Worm (Caenorhabditis elegans): ENCODE results near the gene acr-18.

The acr-18 gene

DNA sequence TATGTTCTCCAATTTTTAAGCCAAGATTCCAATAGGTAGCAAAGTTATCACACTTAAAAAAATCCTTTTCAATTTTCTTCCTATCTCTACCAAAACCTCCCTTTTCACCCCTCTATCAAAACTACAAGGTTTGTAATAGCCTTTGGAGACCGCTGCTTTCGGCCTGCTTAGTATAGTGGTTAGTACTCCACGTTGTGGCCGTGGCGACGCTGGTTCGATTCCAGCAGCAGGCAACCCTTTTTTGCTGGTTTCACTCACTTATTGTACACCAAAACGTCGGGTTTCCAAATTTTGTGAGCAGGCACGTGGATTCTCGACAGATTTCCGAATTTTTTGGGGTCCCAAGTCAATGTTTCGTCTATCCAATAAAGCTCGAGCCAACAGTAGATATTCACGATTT, 5.1 kb downstream of the acr-18 start (continued):
- TF ChIP-seq tra-1 (GFP tag; IDR thresholded peaks at IDR 0.05) (0 out of 2 replicates have a peak, but pooled peaks have one; percentile 53), Y48G9A.11 (GFP tag; IDR thresholded peaks at IDR 0.05) (0 out of 2 replicates have a peak, but pooled peaks have one; percentile 37), ceh-20 (GFP tag; IDR thresholded peaks at IDR 0.05) (0 out of 2 replicates have a peak, but pooled peaks have one; percentile 10), ZK546.5 (tag; optimal IDR thresholded peaks at IDR 0.05) (no peak), ceh-44 (GFP tag; IDR thresholded peaks at IDR 0.05) (no peak), mes-2 (tag; optimal IDR thresholded peaks at IDR 0.05; ENCODE audit: poor library complexity, severe bottlenecking) (peak; percentile 68), hmg-1.1 (GFP tag; IDR thresholded peaks at IDR 0.05) (peak; percentile 54; the same call in 1 of the 2 replicates), tag-97 (GFP tag; IDR thresholded peaks at IDR 0.05) (no peak), ctbp-1 (GFP tag; IDR thresholded peaks at IDR 0.05) (peak; percentile 35; the same call in 1 of the 2 replicates), spr-3 (GFP tag; optimal IDR thresholded peaks at IDR 0.05) (no peak), sdz-12 (GFP tag; optimal IDR thresholded peaks at IDR 0.05) (no peak), unc-62 (GFP tag; optimal IDR thresholded peaks at IDR 0.05 in 1 of 2) (peak in 1 of 2 experiments; percentile 96), unc-62 (tag; optimal IDR thresholded peaks at IDR 0.05) (no peak), T26A8.4 (GFP tag; IDR thresholded peaks at IDR 0.05) (peak; percentile 56), madf-5 (GFP tag; IDR thresholded peaks at IDR 0.05) (no peak), nhr-76 (tag; optimal IDR thresholded peaks at IDR 0.05) (no peak), pha-4 (GFP tag; IDR thresholded peaks at IDR 0.05) (peak; percentile 39; the same call in 1 of the 2 replicates), pha-4 (tag; optimal IDR thresholded peaks at IDR 0.05) (no peak), php-3 (GFP tag; IDR thresholded peaks at IDR 0.05) (no peak), lim-7 (GFP tag; IDR thresholded peaks at IDR 0.05) (peak; percentile 76), hlh-11 (tag; optimal IDR thresholded peaks at IDR 0.05) (peak; percentile 11), nhr-28 (tag; optimal IDR thresholded peaks at IDR 0.05) (peak; percentile 33), madf-9 (GFP tag; conservative IDR thresholded peaks at IDR 0.05) (no peak), egl-43 (GFP tag; IDR thresholded peaks at IDR 0.05) (peak; percentile 87), lsy-2 (tag; optimal IDR thresholded peaks at IDR 0.05) (peak in 1 of 2 experiments; percentile 25), nhr-42 (GFP tag; IDR thresholded peaks at IDR 0.05) (0 out of 2 replicates have a peak, but pooled peaks have one; percentile 9), saeg-2 (GFP tag; IDR thresholded peaks at IDR 0.05) (no peak), skn-1 (tag; optimal IDR thresholded peaks at IDR 0.05) (no peak), snpc-1.2 (GFP tag; IDR thresholded peaks at IDR 0.05) (peak; percentile 72; the same call in 1 of the 2 replicates), aly-2 (tag; optimal IDR thresholded peaks at IDR 0.05) (no peak), dmd-6 (GFP tag; IDR thresholded peaks at IDR 0.05) (peak; percentile 44), vab-7 (GFP tag; IDR thresholded peaks at IDR 0.05) (0 out of 2 replicates have a peak, but pooled peaks have one; percentile 37), cey-2 (tag; optimal IDR thresholded peaks at IDR 0.05; ENCODE audit: borderline replicate concordance, insufficient read depth) (no peak), Y105C5A.15 (GFP tag; IDR thresholded peaks at IDR 0.05) (0 out of 2 replicates have a peak, but pooled peaks have one; percentile 28), lin-1 (GFP tag; IDR thresholded peaks at IDR 0.05) (0 out of 2 replicates have a peak, but pooled peaks have one; percentile 19), arid-1 (GFP tag; conservative IDR thresholded peaks at IDR 0.05) (peak; percentile 63)

DNA sequence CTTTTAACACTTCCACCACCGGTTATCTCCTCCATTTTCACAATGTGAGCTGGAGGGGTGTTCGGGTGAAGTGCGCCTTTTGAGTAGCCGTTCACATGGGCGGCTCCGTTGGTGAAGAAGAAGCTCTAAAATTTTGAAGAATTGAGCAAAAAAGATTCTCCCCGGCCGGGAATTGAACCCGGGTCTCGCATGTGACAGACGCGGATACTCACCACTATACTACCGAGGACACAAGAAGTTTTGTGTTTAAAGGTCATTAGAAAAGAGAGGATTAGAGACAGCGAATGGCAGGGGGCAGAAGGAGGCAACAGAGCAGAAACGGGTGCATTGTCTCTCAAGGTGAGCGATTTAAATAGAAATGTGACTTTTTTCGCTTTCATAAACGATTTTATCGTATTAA, 7.3 kb downstream of the acr-18 start:
- no peak for TF ChIP-seq nhr-111 (GFP tag; optimal IDR thresholded peaks at IDR 0.05)
- TF ChIP-seq nhr-42 (GFP tag; IDR thresholded peaks at IDR 0.05) = peak; percentile 56; the same call in 1 of the 2 replicates
- no peak for TF ChIP-seq egl-27 (tag; optimal IDR thresholded peaks at IDR 0.05)
- no peak for TF ChIP-seq saeg-2 (GFP tag; IDR thresholded peaks at IDR 0.05)
- TF ChIP-seq spr-1 (tag; optimal IDR thresholded peaks at IDR 0.05) = peak; percentile 46
- peak; percentile 52 for TF ChIP-seq unc-130 (GFP tag; optimal IDR thresholded peaks at IDR 0.05)
- no peak for TF ChIP-seq ama-1 (optimal IDR thresholded peaks at IDR 0.05)
- peak; percentile 69; the same call in 1 of the 2 replicates for TF ChIP-seq vab-7 (GFP tag; IDR thresholded peaks at IDR 0.05)
- peak in 1 of 2 experiments; percentile 55 for TF ChIP-seq mdl-1 (tag; optimal IDR thresholded peaks at IDR 0.05)
- TF ChIP-seq aly-2 (tag; optimal IDR thresholded peaks at IDR 0.05) = no peak
- peak; percentile 51 to 73; a peak in 1 of 4 replicates for TF ChIP-seq madf-5 (GFP tag; IDR thresholded peaks at IDR 0.05)
- no peak for TF ChIP-seq ztf-7 (tag; optimal IDR thresholded peaks at IDR 0.05)
- TF ChIP-seq skn-1 (tag; optimal IDR thresholded peaks at IDR 0.05) = no peak
- peak in 1 of 2 experiments; percentile 28 for TF ChIP-seq daf-16 (GFP tag; optimal IDR thresholded peaks at IDR 0.05)
- peak; percentile 32 for TF ChIP-seq daf-16 (tag; optimal IDR thresholded peaks at IDR 0.05)
- peak in 1 of 2 experiments; percentile 27 for TF ChIP-seq lsy-2 (tag; optimal IDR thresholded peaks at IDR 0.05)
- TF ChIP-seq tag-97 (GFP tag; IDR thresholded peaks at IDR 0.05) = no peak
- peak; percentile 60 for TF ChIP-seq php-3 (GFP tag; IDR thresholded peaks at IDR 0.05)
- peak; percentile 50 for TF ChIP-seq mxl-3 (GFP tag; optimal IDR thresholded peaks at IDR 0.05)
- no peak for TF ChIP-seq jun-1 (tag; optimal IDR thresholded peaks at IDR 0.05)
- TF ChIP-seq gei-8 (GFP tag; optimal IDR thresholded peaks at IDR 0.05) = no peak
- TF ChIP-seq hmg-1.1 (GFP tag; IDR thresholded peaks at IDR 0.05) = peak; percentile 79
- TF ChIP-seq ces-1 (GFP tag; optimal IDR thresholded peaks at IDR 0.05) = no peak
- TF ChIP-seq rbr-2 (tag; optimal IDR thresholded peaks at IDR 0.05) = peak; percentile 45

Data from whole organism, L4 larva.